Worm (Caenorhabditis elegans): ENCODE data around the gene rpap-2.

ce11 chrIII:8933696-8934095 lies 34.1 kb upstream of the rpap-2 start:
- TF ChIP-seq unc-39 (tag; optimal IDR thresholded peaks at IDR 0.05) (no peak), lsy-2 (tag; optimal IDR thresholded peaks at IDR 0.05) (no peak), ces-1 (GFP tag; optimal IDR thresholded peaks at IDR 0.05) (no peak), ztf-11 (tag; optimal IDR thresholded peaks at IDR 0.05) (no peak), nhr-12 (tag; optimal IDR thresholded peaks at IDR 0.05) (no peak), nhr-2 (tag; optimal IDR thresholded peaks at IDR 0.05) (no peak), blmp-1 (tag; optimal IDR thresholded peaks at IDR 0.05) (no peak), nhr-237 (tag; optimal IDR thresholded peaks at IDR 0.05) (no peak), lin-13 (tag; optimal IDR thresholded peaks at IDR 0.05) (no peak), mls-2 (tag; optimal IDR thresholded peaks at IDR 0.05) (no peak), nhr-28 (tag; optimal IDR thresholded peaks at IDR 0.05) (no peak), unc-62 (GFP tag; optimal IDR thresholded peaks at IDR 0.05) (no peak), ceh-83 (GFP tag; optimal IDR thresholded peaks at IDR 0.05) (no peak), lin-32 (GFP tag; optimal IDR thresholded peaks at IDR 0.05) (no peak)
